Worm (Caenorhabditis elegans) whole organism, midembryonic: ENCODE measurements around the gene K04C2.7.

Experiments
- T22C8.4 ChIP-seq: fragments of 200-800 bp; sonication (Bioruptor generic); IDR thresholded peaks from 2 replicates; pipeline ENCODE4 v1.3.6; 2022; ENCODE audit warnings: missing genetic modification characterization, missing compliant biosample characterization
- cog-1 ChIP-seq: sonication (generic microtip); optimal IDR thresholded peaks from 2 replicates; lab custom pipeline; 2016; ENCODE audit warnings: missing genetic modification characterization, missing compliant biosample characterization
- flt-1 ChIP-seq: fragments of 200-800 bp; sonication (Bioruptor generic); IDR thresholded peaks from 2 replicates; pipeline ENCODE4 v1.3.6; 2022; ENCODE audit warnings: missing genetic modification characterization, missing compliant biosample characterization
- klf-2 ChIP-seq: fragments of 200-800 bp; sonication (Bioruptor generic); conservative IDR thresholded peaks from 2 replicates; pipeline ENCODE4 v1.3.6; 2022; ENCODE audit warnings: missing genetic modification reagents, missing genetic modification characterization, missing compliant biosample characterization
- med-1 ChIP-seq: sonication (generic microtip); optimal IDR thresholded peaks from 2 replicates; lab custom pipeline; 2017; ENCODE audit warnings: missing genetic modification characterization, mild to moderate bottlenecking, missing compliant biosample characterization, antibody characterized with exemption, missing genetic modification reagents; ENCODE audit not compliant: insufficient read depth
- ref-1 ChIP-seq: fragments of 200-800 bp; sonication (Bioruptor generic); conservative IDR thresholded peaks from 2 replicates; pipeline ENCODE4 v1.3.6; 2022; ENCODE audit warnings: missing genetic modification reagents, missing genetic modification characterization, missing compliant biosample characterization
- tab-1 ChIP-seq: fragments of 200-800 bp; sonication (Bioruptor generic); IDR thresholded peaks from 2 replicates; pipeline ENCODE4 v1.3.6; 2022; ENCODE audit warnings: missing genetic modification characterization, missing compliant biosample characterization
- ztf-23 ChIP-seq: fragments of 200-800 bp; sonication (Bioruptor generic); IDR thresholded peaks from 2 replicates; pipeline ENCODE4 v1.3.6; 2022; ENCODE audit warnings: missing genetic modification reagents, missing genetic modification characterization, missing compliant biosample characterization
- ztf-29 ChIP-seq: fragments of 200-800 bp; sonication (Bioruptor generic); IDR thresholded peaks from 2 replicates; pipeline ENCODE4 v1.3.6; 2022; ENCODE audit warnings: missing genetic modification reagents, missing genetic modification characterization, missing compliant biosample characterization

Gene K04C2.7

DNA sequence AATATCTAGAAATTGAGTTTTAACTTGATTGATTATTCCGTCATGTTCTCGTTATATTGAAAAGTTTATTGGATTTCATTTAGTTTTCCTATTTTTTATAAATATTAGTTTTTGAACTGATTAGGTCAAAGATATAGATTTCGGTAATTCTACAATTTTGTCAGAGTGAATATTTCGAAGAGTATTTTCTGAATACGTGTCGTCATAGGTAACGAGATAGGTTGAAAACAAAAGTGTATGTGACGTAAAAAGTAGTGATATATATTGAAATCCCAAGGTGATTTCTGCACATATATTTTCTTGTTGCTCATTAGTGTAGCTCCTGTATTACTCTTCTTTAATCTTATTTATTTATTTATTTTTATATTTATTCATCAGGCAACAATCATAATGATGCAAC, at the start of gene K04C2.7:
K04C2.7 (plus strand) TSS at position 301 of the 400 bp plus-strand sequence.
- TF ChIP-seq flt-1 (GFP tag; lab: Robert Waterston, UW) (no peak), ref-1 (GFP tag; lab: Robert Waterston, UW) (no peak), T22C8.4 (GFP tag; lab: Robert Waterston, UW) (no peak), med-1 (GFP tag; lab: Kevin White, UChicago) (no peak), tab-1 (no peak), ztf-29 (GFP tag; lab: Robert Waterston, UW) (no peak), klf-2 (no peak), cog-1 (tag; lab: Kevin White, UChicago) (no peak), ztf-23 (no peak)

DNA sequence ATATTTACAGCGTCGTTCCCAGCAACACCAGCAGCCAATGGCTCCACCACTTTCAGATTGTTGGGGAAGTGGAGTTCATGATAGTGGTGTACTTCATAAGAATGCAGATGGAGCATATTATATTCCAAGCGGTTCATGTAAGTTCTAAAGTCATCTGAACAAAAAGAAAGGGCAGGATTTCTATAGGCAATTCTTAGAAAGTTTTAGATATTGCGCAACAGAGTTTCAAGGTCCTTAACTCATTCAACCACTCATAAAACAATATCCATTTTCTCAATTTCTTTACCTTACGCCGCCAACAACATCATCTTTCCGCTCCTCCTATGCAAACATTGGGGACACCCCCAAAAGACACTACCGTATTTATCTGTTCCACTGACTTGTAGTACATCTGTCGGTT, 49.6 kb upstream of the K04C2.7 start:
- TF ChIP-seq cog-1 (tag; lab: Kevin White, UChicago) (no peak), tab-1 (no peak), med-1 (GFP tag; lab: Kevin White, UChicago) (no peak), klf-2 (no peak), ztf-23 (no peak), ref-1 (GFP tag; lab: Robert Waterston, UW) (no peak), T22C8.4 (GFP tag; lab: Robert Waterston, UW) (no peak), ztf-29 (GFP tag; lab: Robert Waterston, UW) (no peak), flt-1 (GFP tag; lab: Robert Waterston, UW) (no peak)

DNA sequence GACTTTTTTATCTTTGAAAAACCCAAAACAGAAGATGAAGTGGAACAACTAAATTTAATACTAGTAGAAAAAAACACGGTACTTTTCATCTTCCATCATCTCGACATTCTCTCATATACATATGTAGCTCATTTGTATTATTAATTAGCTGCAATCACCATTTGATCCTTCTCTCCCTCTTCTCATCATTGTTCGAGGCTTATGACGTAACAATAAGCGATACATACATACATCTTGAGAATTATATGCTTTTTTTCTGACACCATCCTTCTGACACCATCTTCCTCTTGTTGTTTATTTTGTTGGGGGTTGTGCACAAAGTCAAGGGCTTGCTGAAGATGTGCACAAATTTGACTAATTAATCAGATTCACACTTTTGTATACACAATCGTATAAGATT, 43.6 kb upstream of the K04C2.7 start:
- TF ChIP-seq ztf-23, result no peak
- no peak for TF ChIP-seq med-1 (GFP tag; lab: Kevin White, UChicago)
- no peak for TF ChIP-seq flt-1 (GFP tag; lab: Robert Waterston, UW)
- no peak for TF ChIP-seq T22C8.4 (GFP tag; lab: Robert Waterston, UW)
- TF ChIP-seq ref-1 (GFP tag; lab: Robert Waterston, UW), result no peak
- no peak for TF ChIP-seq ztf-29 (GFP tag; lab: Robert Waterston, UW)
- no peak for TF ChIP-seq cog-1 (tag; lab: Kevin White, UChicago)
- TF ChIP-seq klf-2, result no peak
- no peak for TF ChIP-seq tab-1

DNA sequence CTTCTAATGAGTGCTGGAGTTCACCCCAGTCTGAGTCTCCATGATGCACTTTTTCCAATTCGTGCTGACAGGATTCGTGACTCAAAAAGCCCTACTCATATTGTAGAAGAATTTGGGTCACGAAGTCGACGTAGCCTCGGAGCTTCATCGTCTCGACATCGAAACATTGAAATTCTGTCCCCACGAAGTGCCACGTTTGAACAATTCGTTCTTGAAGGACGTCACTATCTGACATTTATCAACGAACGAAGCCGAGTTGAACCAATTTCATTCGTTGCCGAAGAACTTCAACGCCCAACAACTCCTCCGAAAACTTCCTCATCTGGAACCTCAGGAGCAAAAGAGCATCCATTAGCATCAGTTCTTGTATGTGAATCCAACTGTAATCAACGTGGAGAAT, 41.8 kb upstream of the K04C2.7 start:
- no peak for TF ChIP-seq T22C8.4 (GFP tag; lab: Robert Waterston, UW)
- TF ChIP-seq tab-1, result no peak
- no peak for TF ChIP-seq klf-2
- TF ChIP-seq cog-1 (tag; lab: Kevin White, UChicago), result no peak
- TF ChIP-seq ztf-23, result no peak
- TF ChIP-seq med-1 (GFP tag; lab: Kevin White, UChicago), result no peak
- TF ChIP-seq ztf-29 (GFP tag; lab: Robert Waterston, UW), result no peak
- no peak for TF ChIP-seq ref-1 (GFP tag; lab: Robert Waterston, UW)
- TF ChIP-seq flt-1 (GFP tag; lab: Robert Waterston, UW), result no peak

DNA sequence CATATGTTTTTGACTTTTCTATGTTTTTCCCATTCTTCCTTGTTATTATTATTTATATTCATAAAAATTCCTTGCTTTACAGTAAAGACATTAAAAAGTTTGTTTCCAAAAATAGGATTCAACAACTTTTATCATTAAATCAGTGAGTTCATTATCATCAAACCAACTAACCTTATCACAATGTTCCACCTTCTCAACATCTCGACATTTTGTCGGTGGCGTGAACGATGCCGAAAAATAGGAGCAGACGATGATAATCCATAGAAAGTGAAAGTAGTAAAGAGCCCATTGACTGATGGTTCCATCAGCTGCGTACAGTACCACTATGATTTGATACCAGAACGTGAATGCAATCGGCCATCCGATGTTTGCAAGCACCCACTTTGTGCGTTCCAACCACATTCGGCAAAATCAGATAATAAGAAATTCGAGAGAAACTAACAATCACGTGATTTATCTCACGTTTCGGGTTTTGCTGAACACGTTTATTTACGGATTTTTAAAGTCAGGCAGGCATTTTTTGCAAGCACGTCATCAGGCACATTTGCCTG, 32.2 kb upstream of the K04C2.7 start, which contains the start of gene dhhc-5:
dhhc-5 (minus strand) TSS at position 406 of the 551 bp plus-strand sequence.
- TF ChIP-seq T22C8.4 (GFP tag; lab: Robert Waterston, UW) (no peak), tab-1 (no peak), ztf-29 (GFP tag; lab: Robert Waterston, UW) (no peak), med-1 (GFP tag; lab: Kevin White, UChicago) (no peak), ztf-23 (no peak), cog-1 (tag; lab: Kevin White, UChicago) (no peak)

DNA sequence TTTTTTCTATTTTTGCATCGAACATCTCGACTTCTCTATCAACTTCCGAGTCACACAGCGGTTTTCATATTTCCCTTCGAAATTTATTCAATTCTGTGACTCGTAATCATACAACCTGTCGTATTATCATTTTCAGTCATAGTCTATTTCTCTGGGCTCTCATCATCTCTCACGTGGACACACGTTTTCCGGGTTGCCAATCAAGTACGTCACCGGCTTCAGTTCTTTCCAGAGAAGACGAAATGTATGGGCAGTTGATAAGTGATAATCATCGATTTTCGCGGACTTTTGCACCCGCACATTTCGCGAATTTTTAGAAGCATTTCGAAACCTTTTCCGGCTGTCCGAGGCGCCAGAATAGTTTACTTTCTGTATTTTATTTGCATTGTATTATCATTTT, 30.6 kb upstream of the K04C2.7 start, which contains the start of gene srv-1:
srv-1 (plus strand) TSS at position 131 of the 400 bp plus-strand sequence.
- TF ChIP-seq ztf-23 (no peak), tab-1 (no peak), med-1 (GFP tag; lab: Kevin White, UChicago) (no peak), flt-1 (GFP tag; lab: Robert Waterston, UW) (no peak), ref-1 (GFP tag; lab: Robert Waterston, UW) (no peak), T22C8.4 (GFP tag; lab: Robert Waterston, UW) (no peak), ztf-29 (GFP tag; lab: Robert Waterston, UW) (no peak)

DNA sequence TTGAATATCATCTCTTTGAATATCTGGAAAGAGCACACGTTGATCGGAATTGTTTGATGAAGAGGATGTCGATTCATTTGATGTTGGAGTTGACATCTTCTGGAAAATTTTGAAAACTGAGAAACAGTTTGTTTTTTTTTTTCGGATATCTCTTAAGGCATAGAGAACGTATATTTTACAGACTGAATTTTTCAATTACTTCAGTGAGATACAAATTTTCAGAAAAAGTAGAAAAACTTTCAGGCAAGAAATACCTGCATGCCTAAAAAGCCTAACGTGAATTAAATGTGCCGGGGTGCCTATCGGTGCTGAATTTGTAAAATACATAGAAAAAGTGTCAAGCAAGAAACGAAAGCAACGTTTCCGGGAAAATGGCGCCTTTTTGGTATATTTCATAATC, 24.2 kb upstream of the K04C2.7 start, which contains the start of gene zak-1:
zak-1 (minus strand) TSS at position 101 of the 400 bp plus-strand sequence.
- TF ChIP-seq ref-1 (GFP tag; lab: Robert Waterston, UW) (no peak), klf-2 (no peak), med-1 (GFP tag; lab: Kevin White, UChicago) (no peak), flt-1 (GFP tag; lab: Robert Waterston, UW) (no peak), ztf-29 (GFP tag; lab: Robert Waterston, UW) (no peak), cog-1 (tag; lab: Kevin White, UChicago) (no peak), ztf-23 (no peak), T22C8.4 (GFP tag; lab: Robert Waterston, UW) (no peak), tab-1 (no peak)

DNA sequence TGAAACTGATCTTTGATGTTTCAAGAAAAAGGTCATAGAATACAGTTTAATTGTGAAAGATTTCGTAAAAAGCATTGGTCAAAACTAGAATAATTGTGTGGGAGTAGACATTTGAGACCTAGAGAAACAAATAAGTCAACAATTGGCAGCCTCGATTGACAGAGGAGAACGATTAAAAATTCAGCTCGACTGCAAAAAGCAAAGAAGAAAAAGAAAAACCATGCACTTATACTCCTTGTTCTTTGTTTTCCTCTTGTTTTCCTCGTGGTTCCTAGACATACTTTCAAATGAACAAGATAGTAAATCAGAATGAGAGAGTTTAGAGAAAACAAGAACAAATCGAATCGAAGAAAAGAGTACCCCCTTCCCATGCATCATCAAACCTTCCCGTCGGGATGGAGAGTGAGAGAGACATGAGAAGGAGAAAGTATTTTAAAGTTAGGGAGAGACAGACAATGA, 23.5 kb upstream of the K04C2.7 start:
- TF ChIP-seq flt-1 (GFP tag; lab: Robert Waterston, UW) (no peak), cog-1 (tag; lab: Kevin White, UChicago) (no peak), klf-2 (no peak), ztf-29 (GFP tag; lab: Robert Waterston, UW) (no peak), T22C8.4 (GFP tag; lab: Robert Waterston, UW) (no peak), ref-1 (GFP tag; lab: Robert Waterston, UW) (no peak), tab-1 (no peak), ztf-23 (no peak), med-1 (GFP tag; lab: Kevin White, UChicago) (no peak)

DNA sequence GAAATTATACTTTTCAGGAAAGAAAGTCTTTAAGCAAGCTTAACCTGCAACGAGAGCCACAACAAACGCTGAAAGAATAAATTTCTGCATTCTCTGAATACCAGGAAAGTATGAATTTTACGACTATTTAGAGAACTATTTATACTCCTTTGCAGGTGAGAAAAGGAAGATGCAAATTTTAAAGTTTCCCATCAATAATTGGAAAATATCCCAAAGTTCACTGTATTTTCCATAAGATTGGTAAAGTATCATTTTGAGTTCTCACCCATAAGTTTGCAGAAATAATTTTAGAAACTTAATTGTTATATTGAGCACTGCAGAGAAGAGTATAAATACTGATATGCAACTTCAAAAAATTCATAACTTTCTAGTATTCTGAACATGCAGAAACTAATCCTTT, 21.4 kb upstream of the K04C2.7 start, which contains the start of gene clec-158:
clec-158 (minus strand) TSS at position 101 of the 400 bp plus-strand sequence.
- no peak for TF ChIP-seq ztf-23
- TF ChIP-seq ref-1 (GFP tag; lab: Robert Waterston, UW), result no peak
- TF ChIP-seq T22C8.4 (GFP tag; lab: Robert Waterston, UW), result no peak
